ENCODE assay signal across 1 worm cellular context in the genomic region with DNA sequence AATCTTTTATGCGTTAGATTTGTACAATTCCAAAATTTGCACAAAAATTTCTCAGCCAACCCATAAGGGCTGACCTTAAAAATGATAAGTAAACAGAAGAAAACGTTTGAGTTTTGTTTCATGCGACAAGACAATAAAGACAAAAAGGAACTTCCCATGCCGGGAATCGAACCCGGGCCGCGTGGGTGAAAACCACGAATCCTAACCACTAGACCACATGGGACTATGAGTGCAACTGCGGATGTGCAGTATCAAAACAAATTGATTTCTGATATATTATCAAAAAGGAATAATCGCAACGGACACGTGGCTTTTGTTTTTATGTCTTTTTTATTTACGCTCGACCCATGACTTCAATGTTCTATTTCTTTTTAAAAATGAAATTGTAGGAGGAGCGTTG.
A peak's percentile ranks its signal among the peaks of the same experiment; 100 is the strongest.
TF ChIP-seq lines count a peak whose summit lies in the region.

No protein-coding gene starts in this region.

TF ChIP-seq in whole organism, L4 larva, 104 proteins besides CTCF, POLR2A, EP300 and RAD21 (continued from another document):
- TF ChIP-seq F44E2.7 (GFP tag; IDR thresholded peaks at IDR 0.05; lab: Robert Waterston, UW) (no peak), nhr-28 (tag; optimal IDR thresholded peaks at IDR 0.05; lab: Kevin White, UChicago) (no peak), zfp-3 (GFP tag; conservative IDR thresholded peaks at IDR 0.05; lab: Robert Waterston, UW) (peak; percentile 76), ceh-82 (tag; optimal IDR thresholded peaks at IDR 0.05; lab: Kevin White, UChicago) (no peak), lin-38 (GFP tag; IDR thresholded peaks at IDR 0.05; lab: Robert Waterston, UW) (no peak; the same call in 1 of the 2 replicates), hif-1 (tag; optimal IDR thresholded peaks at IDR 0.05; lab: Kevin White, UChicago) (peak in 1 of 2 experiments; percentile 25), daf-19 (GFP tag; conservative IDR thresholded peaks at IDR 0.05; lab: Robert Waterston, UW) (0 out of 2 replicates have a peak, but pooled peaks have one; percentile 21), zag-1 (tag; optimal IDR thresholded peaks at IDR 0.05; lab: Kevin White, UChicago) (no peak)
